Worm (Caenorhabditis elegans): ENCODE results near the gene lipl-1.

ce11 chrV:12953702-12954101 is 33.9 kb downstream of the lipl-1 start, which contains the start of gene eif-3.K:
- TF ChIP-seq unc-39 (tag; optimal IDR thresholded peaks at IDR 0.05): no peak
- TF ChIP-seq lin-13 (tag; optimal IDR thresholded peaks at IDR 0.05): no peak
- TF ChIP-seq elt-3 (tag; optimal IDR thresholded peaks at IDR 0.05): no peak

Data from whole organism, mixed stage, embryonic.